Fruit fly (Drosophila melanogaster): ENCODE results near the gene Arpc4.

The Arpc4 gene

DNA sequence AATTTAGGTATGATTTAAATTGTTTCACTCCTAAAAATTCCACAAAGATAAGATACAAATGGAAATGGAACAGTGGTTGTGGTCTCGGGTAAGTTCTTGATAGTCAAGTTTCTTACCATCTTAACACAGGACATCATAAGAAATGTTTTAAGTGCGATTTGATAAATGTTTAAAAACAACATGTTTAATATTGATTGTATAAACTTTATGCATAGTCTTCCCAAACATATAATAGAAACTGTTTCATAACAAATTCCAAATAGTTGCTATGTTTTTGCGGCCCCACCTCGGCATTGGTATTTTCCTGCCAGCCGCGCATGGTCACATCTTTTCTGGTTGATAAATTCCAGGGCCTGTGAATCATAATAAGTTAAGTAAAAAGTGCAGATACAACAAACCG lies at the start of gene Arpc4:
Gene Arpc4, plus strand, starts transcription at position 318 of the 400 bp plus-strand sequence.
- peak; percentile 60 for TF ChIP-seq CG17806 (tag; optimal IDR thresholded peaks at IDR 0.05)
- no peak for TF ChIP-seq Snoo (tag; optimal IDR thresholded peaks at IDR 0.05)
- TF ChIP-seq CG34367 (tag; optimal IDR thresholded peaks at IDR 0.05), result peak; percentile 41
- TF ChIP-seq CG4496 (GFP tag; IDR thresholded peaks at IDR 0.05), result peak; percentile 79
- TF ChIP-seq CG10348 (GFP tag; IDR thresholded peaks at IDR 0.05), result no peak
- TF ChIP-seq CG8159 (tag; optimal IDR thresholded peaks at IDR 0.05), result peak; percentile 59
- no peak for TF ChIP-seq gl (tag; optimal IDR thresholded peaks at IDR 0.05)
- TF ChIP-seq CG9948 (tag; optimal IDR thresholded peaks at IDR 0.05), result peak; percentile 45
- TF ChIP-seq CG32121 (GFP tag; IDR thresholded peaks at IDR 0.05), result peak; percentile 38; the same call in 1 of the 2 replicates
- peak; percentile 54 for TF ChIP-seq CG15710 (tag; optimal IDR thresholded peaks at IDR 0.05)
- TF ChIP-seq D1 (tag; optimal IDR thresholded peaks at IDR 0.05), result peak; percentile 82

DNA sequence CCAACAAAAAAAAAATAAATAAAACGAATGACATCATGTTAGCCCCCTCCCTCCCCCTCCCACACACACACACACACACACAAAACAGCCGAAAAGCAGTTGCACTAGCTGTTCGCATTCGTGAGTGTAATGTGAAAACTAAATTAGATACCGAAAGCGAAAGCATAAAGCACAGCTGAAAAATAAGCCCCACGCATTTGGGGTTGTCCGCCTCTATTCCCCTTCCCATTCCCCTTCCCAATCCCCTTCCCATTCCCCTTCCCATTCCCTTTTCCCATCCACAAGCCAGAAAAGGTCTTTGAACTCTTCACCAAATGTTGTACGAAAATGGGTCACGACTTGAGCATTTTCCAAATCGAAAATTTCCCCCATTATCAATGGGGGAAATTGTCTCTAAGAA lies 49.6 kb upstream of the Arpc4 start:
- TF ChIP-seq rn (GFP tag; IDR thresholded peaks at IDR 0.05) (no peak), CG8159 (tag; optimal IDR thresholded peaks at IDR 0.05) (no peak), CG4496 (GFP tag; IDR thresholded peaks at IDR 0.05) (no peak), CG8301 (tag; optimal IDR thresholded peaks at IDR 0.05) (no peak), Snoo (tag; optimal IDR thresholded peaks at IDR 0.05) (no peak)

DNA sequence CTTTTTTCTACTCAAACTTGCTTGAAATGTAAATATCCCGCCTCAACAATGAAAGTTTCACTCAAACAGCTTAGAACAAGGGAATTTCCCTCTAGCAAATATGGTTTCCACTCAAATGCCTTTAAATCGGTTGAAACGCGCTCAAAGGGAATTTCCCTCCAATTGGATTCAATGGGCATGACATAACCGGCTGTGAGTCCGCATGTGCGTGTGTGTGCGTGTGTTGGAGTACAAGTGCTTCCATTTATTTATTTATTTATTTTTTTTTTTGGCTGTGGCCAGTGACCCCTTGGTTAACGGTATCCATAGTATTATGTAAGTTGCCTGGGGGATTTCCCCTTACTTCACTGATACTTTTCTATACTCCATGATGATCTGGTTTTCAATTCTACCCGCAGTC lies 48.8 kb upstream of the Arpc4 start:
- no peak for TF ChIP-seq CG15710 (tag; optimal IDR thresholded peaks at IDR 0.05)
- no peak for TF ChIP-seq CG9948 (tag; optimal IDR thresholded peaks at IDR 0.05)
- no peak for TF ChIP-seq CG34367 (tag; optimal IDR thresholded peaks at IDR 0.05)
- TF ChIP-seq Ets98B (GFP tag; IDR thresholded peaks at IDR 0.05), result no peak

DNA sequence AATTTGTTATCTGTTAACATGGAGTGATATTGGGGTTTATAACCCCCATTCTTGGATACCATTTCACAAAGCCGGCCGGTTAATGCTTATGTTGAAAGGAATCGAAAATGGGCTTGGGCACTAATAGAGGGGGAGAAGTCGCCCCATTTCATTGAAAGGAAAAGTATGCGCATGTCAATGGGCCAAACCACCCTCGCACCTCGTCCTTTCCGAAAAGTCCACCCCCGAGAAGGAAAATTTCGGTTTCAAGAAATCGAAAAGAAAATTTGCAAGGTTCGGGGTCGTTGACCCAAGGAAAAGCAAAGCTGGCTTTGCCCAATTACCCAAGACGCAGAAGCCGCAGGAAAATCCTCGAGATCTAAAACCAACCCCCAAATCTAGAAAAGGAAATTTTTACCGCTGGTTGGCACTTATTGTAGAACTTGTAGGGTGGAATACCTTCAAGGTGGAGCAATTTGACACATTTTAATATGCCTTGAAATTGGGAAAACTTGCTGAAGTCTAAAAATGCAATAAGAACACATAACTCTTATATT lies 48.0 kb upstream of the Arpc4 start:
- TF ChIP-seq CG14655 (GFP tag; optimal IDR thresholded peaks at IDR 0.05) (no peak), CG8301 (tag; optimal IDR thresholded peaks at IDR 0.05) (no peak), CG12605 (GFP tag; IDR thresholded peaks at IDR 0.05) (no peak), fd96Ca (GFP tag; IDR thresholded peaks at IDR 0.05) (no peak), D1 (tag; optimal IDR thresholded peaks at IDR 0.05) (no peak), CG13204 (GFP tag; optimal IDR thresholded peaks at IDR 0.05) (no peak), Ets98B (GFP tag; IDR thresholded peaks at IDR 0.05) (no peak), Snoo (tag; optimal IDR thresholded peaks at IDR 0.05) (no peak), Pif1B (GFP tag; optimal IDR thresholded peaks at IDR 0.05) (no peak), CG15710 (tag; optimal IDR thresholded peaks at IDR 0.05) (no peak), CG4496 (GFP tag; IDR thresholded peaks at IDR 0.05) (no peak), CG9948 (tag; optimal IDR thresholded peaks at IDR 0.05) (no peak), CG32121 (GFP tag; IDR thresholded peaks at IDR 0.05) (no peak), EcR (GFP tag; optimal IDR thresholded peaks at IDR 0.05) (no peak), Pif1A (GFP tag; optimal IDR thresholded peaks at IDR 0.05) (no peak), rn (GFP tag; IDR thresholded peaks at IDR 0.05) (no peak)

DNA sequence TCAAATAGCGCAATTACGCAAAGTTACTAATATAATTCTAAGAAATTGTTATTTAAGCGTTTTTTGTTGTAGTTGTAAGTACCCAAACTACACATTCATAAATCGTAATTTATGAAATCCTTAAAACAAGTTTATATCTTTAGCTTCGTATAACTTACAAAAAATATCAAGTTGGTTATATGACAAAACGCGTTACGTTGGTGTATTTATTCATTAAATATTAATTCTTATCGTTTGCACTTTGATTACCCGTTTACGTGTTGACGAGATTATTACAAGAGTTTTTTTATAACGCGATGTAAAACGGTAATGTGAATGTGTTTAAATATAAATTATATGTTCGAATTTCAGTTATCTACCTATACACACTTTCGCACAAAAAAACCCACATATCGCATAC lies 47.3 kb upstream of the Arpc4 start:
- TF ChIP-seq D1 (tag; optimal IDR thresholded peaks at IDR 0.05) (no peak), CG10348 (GFP tag; IDR thresholded peaks at IDR 0.05) (no peak), Pif1B (GFP tag; optimal IDR thresholded peaks at IDR 0.05) (no peak)

DNA sequence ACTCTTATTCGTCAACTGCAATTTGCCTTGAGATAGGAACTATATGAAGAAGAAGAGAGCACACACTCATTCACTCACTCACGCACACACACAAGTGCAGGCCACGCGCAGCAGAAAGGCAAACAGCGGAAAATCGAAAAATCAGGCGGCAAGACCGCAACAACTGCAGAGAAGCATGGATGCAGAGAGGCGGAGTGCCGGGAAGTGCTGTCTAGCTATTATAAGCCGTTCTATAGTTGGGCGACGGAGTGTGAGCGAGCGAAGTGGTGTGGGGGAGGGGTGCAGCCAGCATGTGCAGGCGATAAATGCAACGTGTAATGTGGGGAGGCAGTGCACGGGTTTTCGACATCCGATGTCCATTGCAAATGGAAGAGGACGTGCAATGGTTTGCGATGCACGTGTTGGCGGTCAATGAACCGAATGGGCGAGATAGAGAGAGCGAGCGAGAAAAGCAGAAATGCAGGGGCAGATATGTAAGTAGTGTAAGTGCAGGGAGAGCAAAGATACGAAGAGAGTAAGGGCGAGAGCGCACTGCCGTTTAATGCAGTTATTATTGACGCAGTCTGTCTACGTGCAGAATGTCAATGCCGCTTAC lies 46.1 kb upstream of the Arpc4 start:
- TF ChIP-seq CG15710 (tag; optimal IDR thresholded peaks at IDR 0.05), result no peak
- peak; percentile 1 for TF ChIP-seq gl (tag; optimal IDR thresholded peaks at IDR 0.05)
- peak; percentile 47; the same call in 1 of the 2 replicates for TF ChIP-seq Ets98B (GFP tag; IDR thresholded peaks at IDR 0.05)
- TF ChIP-seq Snoo (tag; optimal IDR thresholded peaks at IDR 0.05), result peak; percentile 56
- TF ChIP-seq rn (GFP tag; IDR thresholded peaks at IDR 0.05), result no peak
- TF ChIP-seq EcR (GFP tag; optimal IDR thresholded peaks at IDR 0.05), result peak; percentile 100
- peak; percentile 29; the same call in 1 of the 3 replicates for TF ChIP-seq fd96Ca (GFP tag; IDR thresholded peaks at IDR 0.05)
- no peak for TF ChIP-seq CG17806 (tag; optimal IDR thresholded peaks at IDR 0.05)
- peak; percentile 75 for TF ChIP-seq CG32121 (GFP tag; IDR thresholded peaks at IDR 0.05)
- TF ChIP-seq CG13204 (GFP tag; optimal IDR thresholded peaks at IDR 0.05), result peak; percentile 72
- TF ChIP-seq CG8301 (tag; optimal IDR thresholded peaks at IDR 0.05), result peak; percentile 5
- peak; percentile 57 for TF ChIP-seq CG4496 (GFP tag; IDR thresholded peaks at IDR 0.05)

DNA sequence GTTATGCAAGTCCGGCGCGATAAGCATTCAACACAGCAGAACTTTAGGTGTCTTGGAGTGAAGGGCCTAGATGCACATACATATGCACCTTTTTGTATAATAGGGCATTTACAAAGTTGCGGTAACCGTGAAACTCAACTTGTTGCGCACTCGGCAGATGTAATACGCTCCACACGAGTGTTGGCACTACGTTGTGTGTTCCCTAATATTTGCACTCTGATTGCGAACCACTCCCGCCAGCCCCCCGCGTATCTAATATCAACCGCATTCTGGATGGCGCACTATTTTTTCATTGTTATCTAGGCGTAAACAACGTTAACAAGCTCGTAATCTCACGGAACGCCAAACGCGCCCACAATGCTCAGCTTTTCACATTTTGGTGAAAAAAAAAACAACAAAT lies 44.6 kb upstream of the Arpc4 start:
- TF ChIP-seq CG4496 (GFP tag; IDR thresholded peaks at IDR 0.05), result 0 out of 3 replicates have a peak, but pooled peaks have one; percentile 38
- TF ChIP-seq fd96Ca (GFP tag; IDR thresholded peaks at IDR 0.05), result 0 out of 3 replicates have a peak, but pooled peaks have one; percentile 23
- no peak for TF ChIP-seq EcR (GFP tag; optimal IDR thresholded peaks at IDR 0.05)
- no peak for TF ChIP-seq CG9948 (tag; optimal IDR thresholded peaks at IDR 0.05)
